Worm (Caenorhabditis elegans) whole organism, early embryonic: ENCODE measurements around the gene T19D12.6.

Experiments used
- B0310.2 ChIP-seq: sonication (generic microtip); optimal IDR thresholded peaks from 2 replicates; lab custom pipeline; 2016; ENCODE audit warnings: mild to moderate bottlenecking, missing genetic modification characterization, missing compliant biosample characterization
- F13C5.2 ChIP-seq: sonication (generic microtip); optimal IDR thresholded peaks from 2 replicates; lab custom pipeline; 2017; ENCODE audit warnings: mild to moderate bottlenecking, missing genetic modification characterization, inconsistent platforms, missing compliant biosample characterization
- aly-1 ChIP-seq: sonication (generic microtip); optimal IDR thresholded peaks from 2 replicates; lab custom pipeline; 2016; ENCODE audit warnings: missing genetic modification characterization, missing compliant biosample characterization
- ama-1 ChIP-seq: fragments of 150-350 bp; optimal IDR thresholded peaks from 2 replicates; lab custom pipeline; 2014
- ceh-13 ChIP-seq: fragments of 200-800 bp; sonication (Bioruptor generic); optimal IDR thresholded peaks from 2 replicates; lab custom pipeline; 2018; ENCODE audit warnings: mild to moderate bottlenecking, missing genetic modification characterization, missing compliant biosample characterization
- ceh-36 ChIP-seq: sonication (generic microtip); optimal IDR thresholded peaks from 2 replicates; lab custom pipeline; 2016; ENCODE audit warnings: missing genetic modification characterization, inconsistent platforms, missing compliant biosample characterization
- ets-7 ChIP-seq: sonication (generic microtip); optimal IDR thresholded peaks from 2 replicates; lab custom pipeline; 2016; ENCODE audit warnings: missing genotype, missing genetic modification characterization, missing compliant biosample characterization
- flt-1 ChIP-seq: fragments of 200-800 bp; sonication (Bioruptor generic); IDR thresholded peaks from 2 replicates; pipeline ENCODE4 v1.3.6; 2022; ENCODE audit warnings: missing genetic modification characterization, missing compliant biosample characterization
- hmbx-1 ChIP-seq: sonication (generic microtip); optimal IDR thresholded peaks from 2 replicates; lab custom pipeline; 2016; ENCODE audit warnings: mild to moderate bottlenecking, missing genetic modification characterization, missing compliant biosample characterization
- hmg-4 ChIP-seq: fragments of 200-800 bp; sonication (Bioruptor generic); optimal IDR thresholded peaks from 2 replicates; lab custom pipeline; 2018; ENCODE audit warnings: mild to moderate bottlenecking, missing genetic modification characterization, missing compliant biosample characterization
- hnd-1 ChIP-seq: sonication (generic microtip); optimal IDR thresholded peaks from 2 replicates; lab custom pipeline; 2016; ENCODE audit warnings: missing genetic modification characterization, missing compliant biosample characterization
- pes-1 ChIP-seq: fragments of 200-800 bp; sonication (Bioruptor generic); IDR thresholded peaks from 2 replicates; pipeline ENCODE4 v1.3.6; 2022; ENCODE audit warnings: missing genetic modification reagents, missing genetic modification characterization, missing compliant biosample characterization
- scrt-1 ChIP-seq: fragments of 200-800 bp; sonication (Bioruptor generic); IDR thresholded peaks from 2 replicates; pipeline ENCODE4 v1.3.6; 2022; ENCODE audit warnings: missing genetic modification characterization, missing compliant biosample characterization
- sea-1 ChIP-seq: fragments of 200-800 bp; sonication (Bioruptor generic); conservative IDR thresholded peaks from 2 replicates; pipeline ENCODE4 v1.3.6; 2022; ENCODE audit warnings: missing genetic modification characterization, missing compliant biosample characterization
- tbx-11 ChIP-seq: fragments of 200-800 bp; sonication (Bioruptor generic); IDR thresholded peaks from 2 replicates; pipeline ENCODE4 v1.3.6; 2022; ENCODE audit warnings: missing genetic modification characterization, missing compliant biosample characterization
- tbx-37 ChIP-seq: fragments of 200-800 bp; sonication (Bioruptor generic); conservative IDR thresholded peaks from 2 replicates; pipeline ENCODE4 v1.3.6; 2022; ENCODE audit warnings: missing genetic modification reagents, missing genetic modification characterization, missing compliant biosample characterization
- tra-4 ChIP-seq: sonication (generic microtip); optimal IDR thresholded peaks from 2 replicates; lab custom pipeline; 2017; ENCODE audit warnings: missing genetic modification characterization, missing compliant biosample characterization

Gene T19D12.6

ce11 chrII:6651719-6652118 lies 8.8 kb upstream of the T19D12.6 start, which contains the start of gene sra-26:
sra-26 (minus strand) TSS chrII:6651819.
- TF ChIP-seq hmbx-1 (tag; lab: Kevin White, UChicago): no peak
- no peak for TF ChIP-seq tbx-37 (GFP tag; lab: Robert Waterston, UW)
- TF ChIP-seq ama-1 (lab: Kevin White, UChicago): no peak
- no peak for TF ChIP-seq scrt-1 (GFP tag; lab: Robert Waterston, UW)
- no peak for TF ChIP-seq ets-7 (tag; lab: Kevin White, UChicago)
- no peak for TF ChIP-seq B0310.2 (tag; lab: Kevin White, UChicago)
- no peak for TF ChIP-seq ceh-36 (tag; lab: Kevin White, UChicago)
- no peak for TF ChIP-seq tra-4
- no peak for TF ChIP-seq flt-1 (GFP tag; lab: Robert Waterston, UW)
- TF ChIP-seq ceh-13 (GFP tag; lab: Kevin White, UChicago): no peak
- no peak for TF ChIP-seq hmg-4 (GFP tag; lab: Kevin White, UChicago)

- TF ChIP-seq ets-7 (tag; lab: Kevin White, UChicago): no peak
Measured at ce11 chrII:6649026-6649425, 6.1 kb upstream of the T19D12.6 start, which contains the start of gene oig-8. oig-8 (minus strand) TSS chrII:6649126.

ce11 chrII:6646903-6647302 lies 4.0 kb upstream of the T19D12.6 start:
- TF ChIP-seq ama-1 (lab: Kevin White, UChicago): no peak
- no peak for TF ChIP-seq ceh-36 (tag; lab: Kevin White, UChicago)
- no peak for TF ChIP-seq tbx-11 (GFP tag; lab: Robert Waterston, UW)
- TF ChIP-seq scrt-1 (GFP tag; lab: Robert Waterston, UW): no peak
- no peak for TF ChIP-seq hmbx-1 (tag; lab: Kevin White, UChicago)
- TF ChIP-seq hmg-4 (GFP tag; lab: Kevin White, UChicago): no peak
- TF ChIP-seq F13C5.2 (tag; lab: Kevin White, UChicago): no peak
- TF ChIP-seq sea-1: no peak
- TF ChIP-seq ets-7 (tag; lab: Kevin White, UChicago): no peak
- TF ChIP-seq hnd-1 (tag; lab: Kevin White, UChicago): no peak
- no peak for TF ChIP-seq tra-4
- TF ChIP-seq flt-1 (GFP tag; lab: Robert Waterston, UW): no peak
- no peak for TF ChIP-seq aly-1 (tag; lab: Kevin White, UChicago)
- TF ChIP-seq tbx-37 (GFP tag; lab: Robert Waterston, UW): no peak
- no peak for TF ChIP-seq B0310.2 (tag; lab: Kevin White, UChicago)
- TF ChIP-seq ceh-13 (GFP tag; lab: Kevin White, UChicago): no peak
- TF ChIP-seq pes-1 (GFP tag; lab: Robert Waterston, UW): no peak

ce11 chrII:6642180-6642579 lies 737 bp downstream of the T19D12.6 start:
- TF ChIP-seq sea-1: no peak
- TF ChIP-seq ceh-36 (tag; lab: Kevin White, UChicago): no peak

ce11 chrII:6637854-6638253 lies 5.1 kb downstream of the T19D12.6 start:
- TF ChIP-seq F13C5.2 (tag; lab: Kevin White, UChicago): no peak
- no peak for TF ChIP-seq aly-1 (tag; lab: Kevin White, UChicago)
- no peak for TF ChIP-seq B0310.2 (tag; lab: Kevin White, UChicago)
- TF ChIP-seq hmg-4 (GFP tag; lab: Kevin White, UChicago): no peak
- TF ChIP-seq ceh-13 (GFP tag; lab: Kevin White, UChicago): no peak
- no peak for TF ChIP-seq flt-1 (GFP tag; lab: Robert Waterston, UW)
- TF ChIP-seq tbx-37 (GFP tag; lab: Robert Waterston, UW): no peak
- no peak for TF ChIP-seq pes-1 (GFP tag; lab: Robert Waterston, UW)
- TF ChIP-seq sea-1: no peak
- no peak for TF ChIP-seq scrt-1 (GFP tag; lab: Robert Waterston, UW)
- TF ChIP-seq ceh-36 (tag; lab: Kevin White, UChicago): no peak
- no peak for TF ChIP-seq ama-1 (lab: Kevin White, UChicago)
- TF ChIP-seq hmbx-1 (tag; lab: Kevin White, UChicago): no peak
- TF ChIP-seq tbx-11 (GFP tag; lab: Robert Waterston, UW): no peak
- no peak for TF ChIP-seq hnd-1 (tag; lab: Kevin White, UChicago)
- TF ChIP-seq ets-7 (tag; lab: Kevin White, UChicago): no peak
- TF ChIP-seq tra-4: no peak

- TF ChIP-seq ceh-13 (GFP tag; lab: Kevin White, UChicago) (no peak), scrt-1 (GFP tag; lab: Robert Waterston, UW) (no peak), F13C5.2 (tag; lab: Kevin White, UChicago) (no peak), sea-1 (no peak), hnd-1 (tag; lab: Kevin White, UChicago) (no peak), ets-7 (tag; lab: Kevin White, UChicago) (no peak)
Measured at ce11 chrII:6636136-6636535, 6.8 kb downstream of the T19D12.6 start, which contains the start of gene T19D12.5. T19D12.5 (minus strand) TSS chrII:6636236.

- no peak for TF ChIP-seq tra-4
- TF ChIP-seq ceh-36 (tag; lab: Kevin White, UChicago): no peak
Measured at ce11 chrII:6631995-6632394, 10.9 kb downstream of the T19D12.6 start.

ce11 chrII:6630811-6631210 lies 12.1 kb downstream of the T19D12.6 start, which contains the start of gene T19D12.4:
T19D12.4 (plus strand) TSS chrII:6631105.
- TF ChIP-seq hmbx-1 (tag; lab: Kevin White, UChicago) (no peak), tbx-11 (GFP tag; lab: Robert Waterston, UW) (no peak), ceh-36 (tag; lab: Kevin White, UChicago) (no peak), scrt-1 (GFP tag; lab: Robert Waterston, UW) (no peak), pes-1 (GFP tag; lab: Robert Waterston, UW) (no peak), sea-1 (no peak), tra-4 (no peak), B0310.2 (tag; lab: Kevin White, UChicago) (no peak), aly-1 (tag; lab: Kevin White, UChicago) (no peak), hnd-1 (tag; lab: Kevin White, UChicago) (no peak), tbx-37 (GFP tag; lab: Robert Waterston, UW) (no peak), ama-1 (lab: Kevin White, UChicago) (no peak), hmg-4 (GFP tag; lab: Kevin White, UChicago) (no peak), ets-7 (tag; lab: Kevin White, UChicago) (no peak), flt-1 (GFP tag; lab: Robert Waterston, UW) (no peak), ceh-13 (GFP tag; lab: Kevin White, UChicago) (no peak), F13C5.2 (tag; lab: Kevin White, UChicago) (no peak)
